Fruit fly (Drosophila melanogaster) whole organism, embryonic: ENCODE measurements around the gene CG32188.

Experiments used
- CG10274 ChIP-seq: fragments of 200-800 bp; sonication (Bioruptor generic); optimal IDR thresholded peaks from 3 replicates; lab custom pipeline; 2017; ENCODE audit warnings: missing biosample characterization, mild to moderate bottlenecking, missing genetic modification characterization
- CG10462 ChIP-seq: fragments of 200-800 bp; sonication (Bioruptor generic); optimal IDR thresholded peaks from 2 replicates; lab custom pipeline; 2016; ENCODE audit warnings: missing biosample characterization, missing genetic modification characterization
- CG12155 ChIP-seq: fragments of 200-800 bp; sonication (Bioruptor generic); optimal IDR thresholded peaks from 3 replicates; lab custom pipeline; 2016; ENCODE audit warnings: missing biosample characterization, missing genetic modification characterization
- CG12744 ChIP-seq: fragments of 200-800 bp; sonication (Bioruptor generic); optimal IDR thresholded peaks from 2 replicates; lab custom pipeline; 2016; ENCODE audit warnings: missing biosample characterization, missing genetic modification characterization
- CG13424 ChIP-seq: fragments of 200-800 bp; sonication (Bioruptor generic); optimal IDR thresholded peaks from 2 replicates; lab custom pipeline; 2019; ENCODE audit warnings: missing biosample characterization, mild to moderate bottlenecking, missing genetic modification characterization, moderate library complexity
- CG13624 ChIP-seq: fragments of 200-800 bp; sonication (Bioruptor generic); optimal IDR thresholded peaks from 2 replicates; lab custom pipeline; 2016; ENCODE audit warnings: missing biosample characterization, missing genetic modification characterization
- CG14965 ChIP-seq: fragments of 200-800 bp; sonication (Bioruptor generic); optimal IDR thresholded peaks from 2 replicates; lab custom pipeline; 2016; ENCODE audit warnings: missing biosample characterization, missing genetic modification characterization, borderline replicate concordance
- CG1602 ChIP-seq: fragments of 200-800 bp; sonication (Bioruptor generic); optimal IDR thresholded peaks from 3 replicates; lab custom pipeline; 2016; ENCODE audit warnings: missing biosample characterization, missing genetic modification characterization
- CG17359 ChIP-seq: fragments of 200-800 bp; sonication (Bioruptor generic); optimal IDR thresholded peaks from 3 replicates; lab custom pipeline; 2018; ENCODE audit warnings: missing biosample characterization, mild to moderate bottlenecking, missing genetic modification characterization, moderate library complexity
- CG2116 ChIP-seq: fragments of 200-800 bp; sonication (Bioruptor generic); optimal IDR thresholded peaks from 3 replicates; lab custom pipeline; 2018; ENCODE audit warnings: missing biosample characterization, mild to moderate bottlenecking, missing genetic modification characterization
- CG2199 ChIP-seq: fragments of 200-800 bp; sonication (Bioruptor generic); IDR thresholded peaks from 3 replicates; pipeline ENCODE4 v1.3.6; 2022; ENCODE audit warnings: missing biosample characterization, missing genetic modification characterization
- CG2712 ChIP-seq: fragments of 200-800 bp; optimal IDR thresholded peaks from 3 replicates; lab custom pipeline; 2019; ENCODE audit warnings: missing biosample characterization, mild to moderate bottlenecking, missing genetic modification characterization, moderate library complexity
- CG31224 ChIP-seq: fragments of 200-800 bp; sonication (Bioruptor generic); IDR thresholded peaks from 2 replicates; pipeline ENCODE4 v1.3.6; 2022; ENCODE audit warnings: missing biosample characterization, missing genetic modification characterization
- CG33557 ChIP-seq: fragments of 200-800 bp; sonication (Bioruptor generic); optimal IDR thresholded peaks from 2 replicates; lab custom pipeline; 2019; ENCODE audit warnings: missing biosample characterization, mild to moderate bottlenecking, missing genetic modification characterization, moderate library complexity
- CG4854 ChIP-seq: fragments of 200-800 bp; sonication (Bioruptor generic); optimal IDR thresholded peaks from 2 replicates; lab custom pipeline; 2016; ENCODE audit warnings: missing biosample characterization, missing genetic modification characterization, inconsistent platforms
- CG5953 ChIP-seq: fragments of 200-800 bp; sonication (Bioruptor generic); IDR thresholded peaks from 2 replicates; pipeline ENCODE4 v1.3.6; 2022; ENCODE audit warnings: missing biosample characterization, missing genetic modification characterization
- CG6854 ChIP-seq: fragments of 200-800 bp; sonication (Bioruptor generic); optimal IDR thresholded peaks from 3 replicates; lab custom pipeline; 2017; ENCODE audit warnings: missing biosample characterization, mild to moderate bottlenecking, missing genetic modification characterization
- CG8290 ChIP-seq, 3 experiments: fragments of 200-800 bp; sonication (Bioruptor generic); optimal IDR thresholded peaks; 2 replicates each; lab custom pipeline; 2016 to 2019; ENCODE audit warnings: missing biosample characterization in 3 of 3, missing genetic modification characterization in 3 of 3, mild to moderate bottlenecking in 2 of 3, moderate library complexity in 1 of 3
- CG8478 ChIP-seq: fragments of >200 bp; optimal IDR thresholded peaks from 2 replicates; lab custom pipeline; 2018
- CG9215 ChIP-seq: fragments of 200-800 bp; sonication (Bioruptor generic); IDR thresholded peaks from 2 replicates; pipeline ENCODE4 v1.3.6; 2022; ENCODE audit warnings: missing biosample characterization, missing genetic modification characterization
- CG9817 ChIP-seq: fragments of 200-800 bp; sonication (Bioruptor generic); optimal IDR thresholded peaks from 2 replicates; lab custom pipeline; 2018; ENCODE audit warnings: missing biosample characterization, mild to moderate bottlenecking, missing genetic modification characterization, moderate library complexity
- D19B ChIP-seq: fragments of 200-800 bp; sonication (Bioruptor generic); optimal IDR thresholded peaks from 2 replicates; lab custom pipeline; 2017; ENCODE audit warnings: missing biosample characterization, mild to moderate bottlenecking, missing genetic modification characterization
- Dip2 ChIP-seq: fragments of 200-800 bp; sonication (Bioruptor generic); IDR thresholded peaks from 2 replicates; pipeline ENCODE4 v1.3.6; 2022; ENCODE audit warnings: missing biosample characterization, missing genetic modification characterization
- Dip3 ChIP-seq: fragments of 200-800 bp; sonication (Bioruptor generic); optimal IDR thresholded peaks from 3 replicates; lab custom pipeline; 2016; ENCODE audit warnings: missing biosample characterization, missing genetic modification characterization
- Doc2 ChIP-seq: fragments of 200-800 bp; sonication (Bioruptor generic); IDR thresholded peaks from 2 replicates; pipeline ENCODE4 v1.3.6; 2022; ENCODE audit warnings: missing biosample characterization, missing genetic modification characterization
- Dp ChIP-seq: fragments of 200-800 bp; sonication (Bioruptor generic); optimal IDR thresholded peaks from 2 replicates; lab custom pipeline; 2018; ENCODE audit warnings: missing biosample characterization, mild to moderate bottlenecking, missing genetic modification characterization, moderate library complexity
- NFAT ChIP-seq: fragments of 200-800 bp; sonication (Bioruptor generic); IDR thresholded peaks from 2 replicates; pipeline ENCODE4 v1.3.6; 2022; ENCODE audit warnings: missing biosample characterization, missing genetic modification characterization
- Opbp ChIP-seq: fragments of 200-800 bp; sonication (Bioruptor generic); IDR thresholded peaks from 3 replicates; pipeline ENCODE4 v1.3.6; 2022; ENCODE audit warnings: missing biosample characterization, missing genetic modification characterization; ENCODE audit not compliant: partially characterized antibody
- Poxn ChIP-seq: fragments of 200-800 bp; sonication (Bioruptor generic); IDR thresholded peaks from 2 replicates; pipeline ENCODE4 v1.3.6; 2022; ENCODE audit warnings: missing biosample characterization, missing genetic modification characterization
- Sox100B ChIP-seq: fragments of 200-800 bp; sonication (Bioruptor generic); optimal IDR thresholded peaks from 3 replicates; lab custom pipeline; 2018; ENCODE audit warnings: missing biosample characterization, mild to moderate bottlenecking, missing genetic modification characterization
- Spps ChIP-seq: fragments of 200-800 bp; sonication (Bioruptor generic); optimal IDR thresholded peaks from 2 replicates; lab custom pipeline; 2018; ENCODE audit warnings: missing biosample characterization, mild to moderate bottlenecking, missing genetic modification characterization
- cato ChIP-seq: fragments of 200-800 bp; sonication (Bioruptor generic); optimal IDR thresholded peaks from 2 replicates; lab custom pipeline; 2016; ENCODE audit warnings: missing biosample characterization, missing genetic modification characterization, borderline replicate concordance
- caup ChIP-seq: fragments of 200-800 bp; sonication (Bioruptor generic); optimal IDR thresholded peaks from 3 replicates; lab custom pipeline; 2017; ENCODE audit warnings: missing biosample characterization, mild to moderate bottlenecking, missing genetic modification characterization, moderate library complexity; ENCODE audit not compliant: severe bottlenecking
- chm ChIP-seq: fragments of 200-800 bp; sonication (Bioruptor generic); IDR thresholded peaks from 2 replicates; pipeline ENCODE4 v1.3.6; 2022; ENCODE audit warnings: missing biosample characterization, missing genetic modification characterization
- dan ChIP-seq: fragments of 200-800 bp; sonication (Bioruptor generic); IDR thresholded peaks from 2 replicates; pipeline ENCODE4 v1.3.6; 2022; ENCODE audit warnings: missing biosample characterization, missing genetic modification characterization
- dimm ChIP-seq: fragments of 200-800 bp; sonication (Bioruptor generic); IDR thresholded peaks from 2 replicates; pipeline ENCODE4 v1.3.6; 2022; ENCODE audit warnings: missing biosample characterization, missing genetic modification characterization
- dmrt11E ChIP-seq: fragments of 200-800 bp; sonication (Bioruptor generic); optimal IDR thresholded peaks from 3 replicates; lab custom pipeline; 2018; ENCODE audit warnings: missing biosample characterization, mild to moderate bottlenecking, missing genetic modification characterization, moderate library complexity
- dpn ChIP-seq, 2 experiments: fragments of 200-800 bp; sonication (Bioruptor generic); optimal IDR thresholded peaks; 3 replicates each; lab custom pipeline; 2016; ENCODE audit warnings: missing biosample characterization in 2 of 2, missing genetic modification characterization in 2 of 2
- ems ChIP-seq: fragments of 200-800 bp; sonication (Bioruptor generic); optimal IDR thresholded peaks from 3 replicates; lab custom pipeline; 2016; ENCODE audit warnings: missing biosample characterization, missing genetic modification characterization
- ewg ChIP-seq: fragments of 200-800 bp; sonication (Bioruptor generic); optimal IDR thresholded peaks from 3 replicates; lab custom pipeline; 2017; ENCODE audit warnings: mild to moderate bottlenecking, missing biosample characterization, missing genetic modification reagents, missing genetic modification characterization
- gce ChIP-seq: fragments of 200-800 bp; sonication (Bioruptor generic); IDR thresholded peaks from 3 replicates; pipeline ENCODE4 v1.3.6; 2022; ENCODE audit warnings: missing biosample characterization, missing genetic modification characterization
- grn ChIP-seq: fragments of 200-800 bp; sonication (Bioruptor generic); optimal IDR thresholded peaks from 3 replicates; lab custom pipeline; 2017; ENCODE audit warnings: missing biosample characterization, missing genetic modification characterization
- kah ChIP-seq: fragments of 200-800 bp; sonication (Bioruptor generic); optimal IDR thresholded peaks from 2 replicates; lab custom pipeline; 2018; ENCODE audit warnings: missing biosample characterization, mild to moderate bottlenecking, missing genetic modification characterization
- lbe ChIP-seq: fragments of 200-800 bp; sonication (Bioruptor generic); optimal IDR thresholded peaks from 2 replicates; lab custom pipeline; 2016; ENCODE audit warnings: missing biosample characterization, mild to moderate bottlenecking, missing genetic modification characterization
- nerfin-1 ChIP-seq: fragments of 200-800 bp; sonication (Bioruptor generic); optimal IDR thresholded peaks from 3 replicates; lab custom pipeline; 2019; ENCODE audit warnings: missing biosample characterization, mild to moderate bottlenecking, missing genetic modification characterization, moderate library complexity
- pan ChIP-seq, 4 experiments: fragments of >200 bp in 3 of 4; fragments of 200-800 bp in 1 of 4; sonication (Bioruptor generic) in 1 of 4; optimal IDR thresholded peaks in 3 of 4; IDR thresholded peaks in 1 of 4; 2 replicates each; pipeline versions ENCODE4 v1.3.6 to Lab custom; 2017 to 2022; ENCODE audit warnings: missing biosample characterization in 2 of 4, missing genetic modification characterization in 2 of 4, mixed read lengths in 1 of 4
- phol ChIP-seq: fragments of 200-800 bp; sonication (Bioruptor generic); optimal IDR thresholded peaks from 3 replicates; lab custom pipeline; 2018; ENCODE audit warnings: missing biosample characterization, mild to moderate bottlenecking, missing genetic modification characterization, moderate library complexity
- scrt ChIP-seq: fragments of 200-800 bp; sonication (Bioruptor generic); optimal IDR thresholded peaks from 2 replicates; lab custom pipeline; 2018; ENCODE audit warnings: missing biosample characterization, mild to moderate bottlenecking, missing genetic modification characterization, moderate library complexity
- sd ChIP-seq: fragments of 200-800 bp; sonication (Bioruptor generic); optimal IDR thresholded peaks from 3 replicates; lab custom pipeline; 2018; ENCODE audit warnings: missing biosample characterization, mild to moderate bottlenecking, missing genetic modification characterization, moderate library complexity
- toy ChIP-seq: fragments of 200-800 bp; sonication (Bioruptor generic); IDR thresholded peaks from 2 replicates; pipeline ENCODE4 v1.3.6; 2022; ENCODE audit warnings: missing biosample characterization, missing genetic modification characterization
- tup ChIP-seq: fragments of 200-800 bp; sonication (Bioruptor generic); optimal IDR thresholded peaks from 2 replicates; lab custom pipeline; 2016; ENCODE audit warnings: missing biosample characterization, mild to moderate bottlenecking, missing genetic modification characterization, moderate library complexity

CG32188 gene

dm6 chr3L:17804511-17804910 lies 28.9 kb downstream of the CG32188 start, which contains the start of gene ais (continued):
- no peak for TF ChIP-seq grn (GFP tag; lab: Kevin White, UChicago)
- no peak for TF ChIP-seq dan (GFP tag; lab: Robert Waterston, UW)
- TF ChIP-seq CG14965 (GFP tag; lab: Kevin White, UChicago): no peak
- no peak for TF ChIP-seq CG6854 (GFP tag; lab: Kevin White, UChicago)
- TF ChIP-seq phol: peak; percentile 22
- peak; percentile 42 for TF ChIP-seq Dp (GFP tag; lab: Kevin White, UChicago)
- TF ChIP-seq Opbp (GFP tag; lab: Robert Waterston, UW): peak; percentile 42; the same call in 1 of the 3 replicates
- no peak for TF ChIP-seq D19B (GFP tag; lab: Kevin White, UChicago)
- no peak for TF ChIP-seq dmrt11E (tag; lab: Kevin White, UChicago)
- no peak for TF ChIP-seq pan (optimal IDR thresholded peaks at IDR 0.05; lab: Kevin White, UChicago)
- no peak for TF ChIP-seq pan (GFP tag; optimal IDR thresholded peaks at IDR 0.05 in 1 of 2, IDR thresholded peaks at IDR 0.05 in 1 of 2)
- no peak for TF ChIP-seq CG10462 (GFP tag; lab: Kevin White, UChicago)
- TF ChIP-seq CG5953 (GFP tag; lab: Robert Waterston, UW): no peak
- TF ChIP-seq Doc2: no peak
- no peak for TF ChIP-seq CG2199 (GFP tag; lab: Robert Waterston, UW)
- no peak for TF ChIP-seq sd (tag; lab: Kevin White, UChicago)
- TF ChIP-seq dimm (GFP tag; lab: Robert Waterston, UW): no peak
- no peak for TF ChIP-seq Dip2 (GFP tag; lab: Robert Waterston, UW)
- TF ChIP-seq toy (GFP tag; lab: Robert Waterston, UW): no peak
- peak; percentile 39; the same call in 1 of the 2 replicates for TF ChIP-seq chm
- no peak for TF ChIP-seq CG2116 (GFP tag; lab: Kevin White, UChicago)
- no peak for TF ChIP-seq Dip3 (GFP tag; lab: Kevin White, UChicago)
- TF ChIP-seq NFAT (GFP tag; lab: Robert Waterston, UW): no peak
- TF ChIP-seq CG13424: peak; percentile 32
- no peak for TF ChIP-seq CG4854 (GFP tag; lab: Kevin White, UChicago)
- no peak for TF ChIP-seq scrt
- TF ChIP-seq CG12744: no peak
- TF ChIP-seq ems (GFP tag; lab: Kevin White, UChicago): no peak
- TF ChIP-seq CG31224 (GFP tag; lab: Robert Waterston, UW): no peak
- no peak for TF ChIP-seq kah
- no peak for TF ChIP-seq caup (GFP tag; lab: Kevin White, UChicago)
- TF ChIP-seq CG2712 (tag; lab: Kevin White, UChicago): no peak
- TF ChIP-seq Sox100B (GFP tag; lab: Kevin White, UChicago): no peak
- peak in 1 of 2 experiments; percentile 10 for TF ChIP-seq dpn (GFP tag; optimal IDR thresholded peaks at IDR 0.05; lab: Kevin White, UChicago)
- no peak for TF ChIP-seq CG8478 (lab: Kevin White, UChicago)
- TF ChIP-seq Spps (tag; lab: Kevin White, UChicago): no peak
- TF ChIP-seq CG9215 (GFP tag; lab: Robert Waterston, UW): no peak
- TF ChIP-seq cato: no peak
- TF ChIP-seq CG17359 (tag; lab: Kevin White, UChicago): peak; percentile 14
- peak; percentile 22 for TF ChIP-seq CG9817 (tag; lab: Kevin White, UChicago)
- no peak for TF ChIP-seq CG1602 (GFP tag; lab: Kevin White, UChicago)
- no peak for TF ChIP-seq tup (GFP tag; lab: Kevin White, UChicago)
- TF ChIP-seq ewg (GFP tag; lab: Kevin White, UChicago): peak; percentile 18
- no peak for TF ChIP-seq gce (GFP tag; lab: Robert Waterston, UW)
- no peak for TF ChIP-seq Poxn (GFP tag; lab: Robert Waterston, UW)
- TF ChIP-seq CG10274 (GFP tag; lab: Kevin White, UChicago): no peak
- TF ChIP-seq lbe (GFP tag; lab: Kevin White, UChicago): no peak
- peak; percentile 26 for TF ChIP-seq CG13624 (GFP tag; lab: Kevin White, UChicago)
- TF ChIP-seq CG33557 (GFP tag; lab: Kevin White, UChicago): no peak
- no peak for TF ChIP-seq nerfin-1 (tag; lab: Kevin White, UChicago)
- no peak for TF ChIP-seq CG8290 (GFP tag; optimal IDR thresholded peaks at IDR 0.05; lab: Kevin White, UChicago)
- peak in 1 of 2 experiments; percentile 56 for TF ChIP-seq CG8290 (tag; optimal IDR thresholded peaks at IDR 0.05; lab: Kevin White, UChicago)
- no peak for TF ChIP-seq CG12155
